Worm (Caenorhabditis elegans) whole organism, L3 larva: ENCODE data around the gene lec-9.

ENCODE experiments used
- R02D3.7 ChIP-seq: fragments of 150-350 bp; optimal IDR thresholded peaks from 2 replicates; lab custom pipeline; 2014; ENCODE audit warnings: missing biosample characterization, missing genetic modification characterization
- ceh-16 ChIP-seq: sonication (generic microtip); optimal IDR thresholded peaks from 2 replicates; lab custom pipeline; 2017; ENCODE audit warnings: missing biosample characterization, missing genetic modification characterization
- ceh-28 ChIP-seq: fragments of 150-350 bp; optimal IDR thresholded peaks from 2 replicates; lab custom pipeline; 2014; ENCODE audit warnings: missing biosample characterization, missing genetic modification reagents, missing genetic modification characterization
- nhr-25 ChIP-seq: sonication (generic microtip); optimal IDR thresholded peaks from 2 replicates; lab custom pipeline; 2017; ENCODE audit warnings: missing biosample characterization, missing genetic modification characterization
- nhr-76 ChIP-seq: fragments of 150-350 bp; sonication (generic microtip); optimal IDR thresholded peaks from 5 replicates; lab custom pipeline; 2014; ENCODE audit warnings: missing biosample characterization, missing genetic modification characterization

DNA sequence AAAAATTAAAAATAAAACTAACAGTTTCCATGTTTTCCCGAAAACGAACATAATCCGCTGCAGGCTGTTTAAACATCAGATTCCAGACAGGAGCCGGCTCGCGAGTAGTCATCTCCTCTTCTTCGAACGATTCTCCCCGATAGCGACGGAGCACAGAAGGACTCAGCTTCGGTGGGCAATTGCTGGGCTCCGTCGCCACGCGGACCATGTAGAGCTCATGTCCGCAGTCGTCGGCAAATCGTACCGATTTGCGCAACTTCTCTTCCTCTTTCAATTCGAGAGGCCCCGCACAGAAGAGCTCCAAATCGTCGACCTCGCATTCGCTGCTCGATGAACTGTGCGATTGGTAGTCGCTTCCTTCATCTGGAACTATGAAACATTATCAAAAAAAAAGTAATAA, 25.0 kb downstream of the lec-9 start:
- TF ChIP-seq ceh-16 (tag; lab: Kevin White, UChicago) (no peak), R02D3.7 (tag; lab: Kevin White, UChicago) (no peak), ceh-28 (no peak), nhr-76 (tag; lab: Kevin White, UChicago) (no peak), nhr-25 (no peak)
